Worm (Caenorhabditis elegans) whole organism, L1 larva: ENCODE results near the gene F02C12.2.

Source experiments
- C16A3.4 ChIP-seq: fragments of 150-350 bp; optimal IDR thresholded peaks from 2 replicates; lab custom pipeline; 2014; ENCODE audit warnings: missing biosample characterization, missing genetic modification characterization
- ceh-8 ChIP-seq: fragments of 200-800 bp; sonication (Bioruptor generic); optimal IDR thresholded peaks from 2 replicates; lab custom pipeline; 2018; ENCODE audit warnings: mild to moderate bottlenecking, missing genetic modification characterization, moderate library complexity, missing compliant biosample characterization
- ceh-82 ChIP-seq, 3 experiments: fragments of 150-350 bp in 1 of 3; sonication (generic microtip) in 2 of 3; optimal IDR thresholded peaks; 2 replicates each; lab custom pipeline; 2014 to 2017; ENCODE audit warnings: missing biosample characterization in 3 of 3, missing genetic modification characterization in 3 of 3
- ceh-88 ChIP-seq: fragments of 200-800 bp; sonication (Bioruptor generic); IDR thresholded peaks from 2 replicates; pipeline ENCODE4 v1.3.6; 2022; ENCODE audit warnings: missing genetic modification characterization, missing compliant biosample characterization
- dpl-1 ChIP-seq, 3 experiments: fragments of 150-350 bp in 2 of 3; sonication (generic microtip) in 1 of 3; optimal IDR thresholded peaks; 2 replicates each; lab custom pipeline; 2014 to 2017; ENCODE audit warnings: missing biosample characterization in 3 of 3, missing genetic modification characterization in 3 of 3, missing genetic modification reagents in 3 of 3
- dsc-1 ChIP-seq: sonication (generic microtip); optimal IDR thresholded peaks from 2 replicates; lab custom pipeline; 2016; ENCODE audit warnings: mild to moderate bottlenecking, missing genetic modification characterization, missing compliant biosample characterization
- efl-1 ChIP-seq, 4 experiments: fragments of 150-350 bp; optimal IDR thresholded peaks in 3 of 4; peaks in 1 of 4; 1 replicate in 1 of 4; 2 replicates in 3 of 4; lab custom pipeline; 2014; ENCODE audit warnings: missing biosample characterization in 2 of 4, missing genetic modification characterization in 2 of 4, missing genetic modification reagents in 2 of 4
- egl-13 ChIP-seq: sonication (generic microtip); optimal IDR thresholded peaks from 2 replicates; lab custom pipeline; 2016; ENCODE audit warnings: missing genotype, missing genetic modification reagents, missing genetic modification characterization, missing compliant biosample characterization
- elt-2 ChIP-seq: sonication (generic microtip); optimal IDR thresholded peaks from 2 replicates; lab custom pipeline; 2016; ENCODE audit warnings: missing genetic modification characterization, mild to moderate bottlenecking, inconsistent platforms, missing compliant biosample characterization, missing genetic modification reagents
- elt-3 ChIP-seq, 6 experiments: fragments of 150-350 bp in 1 of 6; sonication (generic microtip); optimal IDR thresholded peaks; 2 replicates each; lab custom pipeline; 2017 to 2018; ENCODE audit warnings: missing biosample characterization in 6 of 6, missing genetic modification characterization in 6 of 6, inconsistent platforms in 1 of 6
- fkh-10 ChIP-seq: sonication (generic microtip); optimal IDR thresholded peaks from 2 replicates; lab custom pipeline; 2017; ENCODE audit warnings: missing biosample characterization, missing genetic modification reagents, missing genetic modification characterization
- fkh-8 ChIP-seq: sonication (generic microtip); optimal IDR thresholded peaks from 2 replicates; lab custom pipeline; 2016; ENCODE audit warnings: mild to moderate bottlenecking, missing genetic modification characterization, missing compliant biosample characterization
- fos-1 ChIP-seq: fragments of 150-350 bp; optimal IDR thresholded peaks from 2 replicates; lab custom pipeline; 2014; ENCODE audit warnings: missing biosample characterization, missing genetic modification characterization
- grh-1 ChIP-seq: fragments of 200-800 bp; sonication (Bioruptor generic); IDR thresholded peaks from 2 replicates; pipeline ENCODE4 v1.3.6; 2022; ENCODE audit warnings: missing genetic modification reagents, missing genetic modification characterization, missing compliant biosample characterization
- irx-1 ChIP-seq: sonication (generic microtip); optimal IDR thresholded peaks from 2 replicates; lab custom pipeline; 2016; ENCODE audit warnings: missing genetic modification characterization, missing compliant biosample characterization
- jun-1 ChIP-seq: fragments of 150-350 bp; optimal IDR thresholded peaks from 2 replicates; lab custom pipeline; 2014; ENCODE audit warnings: missing biosample characterization, missing genetic modification reagents, missing genetic modification characterization
- lin-13 ChIP-seq: fragments of 150-350 bp; optimal IDR thresholded peaks from 2 replicates; lab custom pipeline; 2014; ENCODE audit warnings: missing biosample characterization, missing genetic modification reagents, missing genetic modification characterization
- lin-14 ChIP-seq: fragments of 200-800 bp; sonication (Bioruptor generic); optimal IDR thresholded peaks from 2 replicates; lab custom pipeline; 2018; ENCODE audit warnings: mild to moderate bottlenecking, missing genetic modification characterization, moderate library complexity, missing compliant biosample characterization
- lin-15B ChIP-seq: fragments of 150-350 bp; sonication (generic microtip); optimal IDR thresholded peaks from 3 replicates; lab custom pipeline; 2014; ENCODE audit warnings: missing biosample characterization, missing genetic modification characterization
- lin-35 ChIP-seq, 2 experiments: fragments of 150-350 bp; optimal IDR thresholded peaks; 2 replicates each; lab custom pipeline; 2014; ENCODE audit warnings: missing biosample characterization in 2 of 2, missing genetic modification characterization in 2 of 2, missing genetic modification reagents in 2 of 2
- lir-3 ChIP-seq: sonication (generic microtip); optimal IDR thresholded peaks from 2 replicates; lab custom pipeline; 2016; ENCODE audit warnings: mild to moderate bottlenecking, missing genetic modification characterization, moderate library complexity, missing compliant biosample characterization; ENCODE audit not compliant: poor library complexity
- lsy-2 ChIP-seq, 2 experiments: fragments of 150-350 bp; optimal IDR thresholded peaks; 2 replicates each; lab custom pipeline; 2014; ENCODE audit warnings: missing biosample characterization in 2 of 2, missing genetic modification characterization in 2 of 2
- mdl-1 ChIP-seq, 2 experiments: fragments of 150-350 bp; optimal IDR thresholded peaks; 2 replicates each; lab custom pipeline; 2014 to 2017; ENCODE audit warnings: missing biosample characterization in 2 of 2, missing genetic modification characterization in 2 of 2, inconsistent platforms in 1 of 2
- mep-1 ChIP-seq: fragments of 150-350 bp; optimal IDR thresholded peaks from 2 replicates; lab custom pipeline; 2014; ENCODE audit warnings: missing biosample characterization, missing genetic modification characterization
- nhr-19 ChIP-seq: fragments of 200-800 bp; sonication (Bioruptor generic); conservative IDR thresholded peaks from 2 replicates; pipeline ENCODE4 v1.3.6; 2022; ENCODE audit warnings: missing genetic modification characterization, missing compliant biosample characterization
- nhr-20 ChIP-seq: sonication (generic microtip); optimal IDR thresholded peaks from 2 replicates; lab custom pipeline; 2016; ENCODE audit warnings: mild to moderate bottlenecking, missing genetic modification characterization, missing compliant biosample characterization
- nhr-47 ChIP-seq: sonication (generic microtip); optimal IDR thresholded peaks from 2 replicates; lab custom pipeline; 2016; ENCODE audit warnings: mild to moderate bottlenecking, missing genetic modification characterization, moderate library complexity, missing compliant biosample characterization
- nhr-71 ChIP-seq: sonication (generic microtip); optimal IDR thresholded peaks from 2 replicates; lab custom pipeline; 2016; ENCODE audit warnings: mild to moderate bottlenecking, missing genetic modification characterization, moderate library complexity, missing compliant biosample characterization
- nhr-77 ChIP-seq: fragments of 150-350 bp; optimal IDR thresholded peaks from 2 replicates; lab custom pipeline; 2014; ENCODE audit warnings: missing biosample characterization, missing genetic modification characterization
- nhr-85 ChIP-seq: sonication (generic microtip); peaks from one replicate; lab custom pipeline; 2016; ENCODE audit warnings: missing genetic modification characterization, inconsistent platforms, missing compliant biosample characterization
- nhr-90 ChIP-seq: sonication (generic microtip); optimal IDR thresholded peaks from 2 replicates; lab custom pipeline; 2016; ENCODE audit warnings: mild to moderate bottlenecking, missing genetic modification characterization, missing compliant biosample characterization; ENCODE audit not compliant: poor library complexity
- pag-3 ChIP-seq: sonication (generic microtip); optimal IDR thresholded peaks from 2 replicates; lab custom pipeline; 2017; ENCODE audit warnings: missing genetic modification characterization, mild to moderate bottlenecking, missing compliant biosample characterization, antibody characterized with exemption, borderline replicate concordance; ENCODE audit not compliant: insufficient read depth
- rnt-1 ChIP-seq: sonication (generic microtip); optimal IDR thresholded peaks from 2 replicates; lab custom pipeline; 2016; ENCODE audit warnings: mild to moderate bottlenecking, missing genetic modification characterization, moderate library complexity, missing compliant biosample characterization
- snpc-4 ChIP-seq: fragments of 150-350 bp; optimal IDR thresholded peaks from 2 replicates; lab custom pipeline; 2014; ENCODE audit warnings: missing biosample characterization, missing genetic modification characterization
- snu-23 ChIP-seq: sonication (generic microtip); optimal IDR thresholded peaks from 2 replicates; lab custom pipeline; 2016; ENCODE audit warnings: missing genetic modification characterization, missing compliant biosample characterization
- sox-4 ChIP-seq: sonication (generic microtip); optimal IDR thresholded peaks from 2 replicates; lab custom pipeline; 2016; ENCODE audit warnings: missing genetic modification characterization, missing compliant biosample characterization
- sup-37 ChIP-seq: fragments of 200-800 bp; sonication (Bioruptor generic); optimal IDR thresholded peaks from 2 replicates; lab custom pipeline; 2018; ENCODE audit warnings: mild to moderate bottlenecking, missing genetic modification characterization, missing compliant biosample characterization
- swsn-7 ChIP-seq: sonication (generic microtip); optimal IDR thresholded peaks from 2 replicates; lab custom pipeline; 2016; ENCODE audit warnings: missing genetic modification characterization, missing compliant biosample characterization
- tbx-2 ChIP-seq: sonication (generic microtip); optimal IDR thresholded peaks from 2 replicates; lab custom pipeline; 2016; ENCODE audit warnings: missing genetic modification characterization, missing compliant biosample characterization
- unc-130 ChIP-seq: fragments of 150-350 bp; optimal IDR thresholded peaks from 2 replicates; lab custom pipeline; 2017; ENCODE audit warnings: missing biosample characterization, missing genetic modification characterization, inconsistent platforms
- unc-86 ChIP-seq: sonication (generic microtip); optimal IDR thresholded peaks from 2 replicates; lab custom pipeline; 2016; ENCODE audit warnings: missing genetic modification characterization, missing compliant biosample characterization
- xbp-1 ChIP-seq: sonication (generic microtip); optimal IDR thresholded peaks from 2 replicates; lab custom pipeline; 2016; ENCODE audit warnings: missing genetic modification characterization, missing compliant biosample characterization
- ztf-11 ChIP-seq, 2 experiments: sonication (generic microtip); optimal IDR thresholded peaks; 2 replicates each; lab custom pipeline; 2016 to 2017; ENCODE audit warnings: missing genetic modification characterization in 2 of 2, missing biosample characterization in 1 of 2, missing compliant biosample characterization in 1 of 2

F02C12.2 gene

DNA sequence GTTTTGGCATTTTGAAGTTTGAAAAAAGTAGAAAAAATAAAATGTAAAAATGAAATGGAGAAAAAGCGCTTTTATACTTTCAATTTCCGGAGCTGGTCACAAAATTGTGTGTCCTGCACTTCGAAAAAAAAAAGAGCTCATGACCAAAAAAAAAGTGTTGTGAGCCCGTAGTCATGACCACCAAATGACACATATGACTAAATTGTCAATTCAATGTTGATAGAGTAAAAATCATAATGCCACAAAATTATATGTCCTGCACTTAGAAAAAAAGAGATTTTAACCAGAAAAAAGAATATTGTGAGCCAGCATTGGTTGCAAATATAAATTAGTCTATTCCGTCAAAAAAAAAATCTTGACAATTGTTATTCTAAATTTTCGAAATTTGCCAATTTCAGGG, at the start of gene F02C12.2:
Gene F02C12.2, minus strand, starts transcription at position 101 of the 400 bp plus-strand sequence.
- no peak for TF ChIP-seq pag-3
- peak; percentile 53 for TF ChIP-seq fkh-8 (tag; lab: Kevin White, UChicago)

- TF ChIP-seq dsc-1 (tag; lab: Kevin White, UChicago) (peak; percentile 84), lin-35 (GFP tag; optimal IDR thresholded peaks at IDR 0.05; lab: Kevin White, UChicago) (peak; percentile 28 to 67), lin-13 (GFP tag; lab: Kevin White, UChicago) (peak; percentile 38), snu-23 (GFP tag; lab: Kevin White, UChicago) (peak; percentile 83), fos-1 (tag; lab: Kevin White, UChicago) (peak; percentile 50), ceh-88 (GFP tag; lab: Robert Waterston, UW) (peak; percentile 31; the same call in 1 of the 2 replicates), nhr-20 (tag; lab: Kevin White, UChicago) (peak; percentile 60), ceh-82 (tag; optimal IDR thresholded peaks at IDR 0.05; lab: Kevin White, UChicago) (peak; percentile 43 to 44 (median 44)), irx-1 (tag; lab: Kevin White, UChicago) (peak; percentile 46), grh-1 (GFP tag; lab: Robert Waterston, UW) (peak; percentile 56), unc-130 (tag; lab: Kevin White, UChicago) (peak; percentile 48), nhr-77 (tag; lab: Kevin White, UChicago) (peak; percentile 34), egl-13 (tag; lab: Kevin White, UChicago) (peak; percentile 51), nhr-19 (peak; percentile 70), rnt-1 (tag; lab: Kevin White, UChicago) (peak; percentile 68), dpl-1 (GFP tag; optimal IDR thresholded peaks at IDR 0.05; lab: Kevin White, UChicago) (peak in 1 of 3 experiments; percentile 10), elt-3 (tag; optimal IDR thresholded peaks at IDR 0.05; lab: Kevin White, UChicago) (peak in 3 of 6 experiments; percentile 18 to 35 (median 31)), lir-3 (tag; lab: Kevin White, UChicago) (peak; percentile 39), xbp-1 (peak; percentile 47), lin-14 (peak; percentile 72), swsn-7 (peak; percentile 60), fkh-8 (tag; lab: Kevin White, UChicago) (peak; percentile 56), fkh-10 (peak; percentile 11), ceh-8 (peak; percentile 48), mep-1 (tag; lab: Kevin White, UChicago) (peak; percentile 57), nhr-90 (tag; lab: Kevin White, UChicago) (peak; percentile 75), lsy-2 (tag; optimal IDR thresholded peaks at IDR 0.05; lab: Kevin White, UChicago) (peak; percentile 26 to 42), tbx-2 (tag; lab: Kevin White, UChicago) (peak; percentile 54), C16A3.4 (tag; lab: Kevin White, UChicago) (peak; percentile 34), elt-2 (tag; lab: Kevin White, UChicago) (peak; percentile 32), lin-15B (peak; percentile 7), efl-1 (optimal IDR thresholded peaks at IDR 0.05; lab: Kevin White, UChicago) (peak; percentile 18 to 24), efl-1 (GFP tag; optimal IDR thresholded peaks at IDR 0.05 in 1 of 2; lab: Kevin White, UChicago) (peak in 1 of 2 experiments; percentile 87), snpc-4 (tag; lab: Kevin White, UChicago) (peak; percentile 13), nhr-85 (tag; lab: Kevin White, UChicago) (peak; percentile 79), nhr-71 (tag; lab: Kevin White, UChicago) (peak; percentile 75), jun-1 (tag; lab: Kevin White, UChicago) (peak; percentile 55), nhr-47 (tag; lab: Kevin White, UChicago) (peak; percentile 80), unc-86 (tag; lab: Kevin White, UChicago) (peak; percentile 38), mdl-1 (tag; optimal IDR thresholded peaks at IDR 0.05; lab: Kevin White, UChicago) (peak in 1 of 2 experiments; percentile 56), ztf-11 (tag; optimal IDR thresholded peaks at IDR 0.05; lab: Kevin White, UChicago) (peak in 1 of 2 experiments; percentile 39), sox-4 (tag; lab: Kevin White, UChicago) (peak; percentile 69), sup-37 (GFP tag; lab: Kevin White, UChicago) (peak; percentile 23)
Measured at ce11 chrX:13448665-13449099, 49.6 kb upstream of the F02C12.2 start.
